Fruit fly (Drosophila melanogaster) whole organism, embryonic: Measurements from ENCODE around the gene Tep1.

Source experiments
- Atf6 ChIP-seq: fragments of 200-800 bp; sonication (Bioruptor generic); IDR thresholded peaks from 2 replicates; pipeline ENCODE4 v1.3.6; 2022; ENCODE audit warnings: missing biosample characterization, missing genetic modification characterization
- Bgb ChIP-seq: fragments of 200-800 bp; sonication (Bioruptor generic); IDR thresholded peaks from 2 replicates; pipeline ENCODE4 v1.3.6; 2022; ENCODE audit warnings: missing biosample characterization, missing genetic modification characterization; ENCODE audit not compliant: partially characterized antibody
- CG10274 ChIP-seq: fragments of 200-800 bp; sonication (Bioruptor generic); optimal IDR thresholded peaks from 3 replicates; lab custom pipeline; 2017; ENCODE audit warnings: missing biosample characterization, mild to moderate bottlenecking, missing genetic modification characterization
- CG10543 ChIP-seq: fragments of 200-800 bp; sonication (Bioruptor generic); optimal IDR thresholded peaks from 3 replicates; lab custom pipeline; 2017; ENCODE audit warnings: missing biosample characterization, mild to moderate bottlenecking, missing genetic modification characterization, moderate library complexity
- CG12659 ChIP-seq: fragments of 200-800 bp; sonication (Bioruptor generic); optimal IDR thresholded peaks from 3 replicates; lab custom pipeline; 2017; ENCODE audit warnings: mild to moderate bottlenecking, missing biosample characterization, missing genetic modification reagents, missing genetic modification characterization
- CG13624 ChIP-seq: fragments of 200-800 bp; sonication (Bioruptor generic); optimal IDR thresholded peaks from 2 replicates; lab custom pipeline; 2016; ENCODE audit warnings: missing biosample characterization, missing genetic modification characterization
- CG15073 ChIP-seq: fragments of 200-800 bp; sonication (Bioruptor generic); optimal IDR thresholded peaks from 2 replicates; lab custom pipeline; 2016; ENCODE audit warnings: missing biosample characterization, missing genetic modification characterization
- CG1602 ChIP-seq: fragments of 200-800 bp; sonication (Bioruptor generic); optimal IDR thresholded peaks from 3 replicates; lab custom pipeline; 2016; ENCODE audit warnings: missing biosample characterization, missing genetic modification characterization
- CG18011 ChIP-seq: fragments of 200-800 bp; sonication (Bioruptor generic); optimal IDR thresholded peaks from 2 replicates; lab custom pipeline; 2017; ENCODE audit warnings: missing biosample characterization, missing genetic modification characterization, mild to moderate bottlenecking, moderate library complexity, missing genotype
- CG18476 ChIP-seq: fragments of 200-800 bp; sonication (Bioruptor generic); optimal IDR thresholded peaks from 2 replicates; lab custom pipeline; 2016; ENCODE audit warnings: missing biosample characterization, mild to moderate bottlenecking, missing genetic modification characterization
- CG2120 ChIP-seq: fragments of 200-800 bp; sonication (Bioruptor generic); optimal IDR thresholded peaks from 3 replicates; lab custom pipeline; 2016; ENCODE audit warnings: missing biosample characterization, missing genetic modification characterization
- CG31224 ChIP-seq: fragments of 200-800 bp; sonication (Bioruptor generic); IDR thresholded peaks from 2 replicates; pipeline ENCODE4 v1.3.6; 2022; ENCODE audit warnings: missing biosample characterization, missing genetic modification characterization
- CG6272 ChIP-seq: fragments of 200-800 bp; sonication (Bioruptor generic); IDR thresholded peaks from 2 replicates; pipeline ENCODE4 v1.3.6; 2022; ENCODE audit warnings: missing biosample characterization, missing genetic modification characterization
- CG6765 ChIP-seq: fragments of 200-800 bp; sonication (Bioruptor generic); optimal IDR thresholded peaks from 3 replicates; lab custom pipeline; 2017; ENCODE audit warnings: missing biosample characterization, mild to moderate bottlenecking, missing genetic modification characterization
- CG6791 ChIP-seq: fragments of 200-800 bp; sonication (Bioruptor generic); IDR thresholded peaks from 3 replicates; pipeline ENCODE4 v1.3.6; 2022; ENCODE audit warnings: missing biosample characterization, missing genetic modification characterization; ENCODE audit not compliant: partially characterized antibody
- CG6813 ChIP-seq: fragments of 200-800 bp; sonication (Bioruptor generic); optimal IDR thresholded peaks from 2 replicates; lab custom pipeline; 2017; ENCODE audit warnings: missing biosample characterization, missing genetic modification characterization, mild to moderate bottlenecking, moderate library complexity, missing genetic modification reagents
- CG7271 ChIP-seq: fragments of 200-800 bp; sonication (Bioruptor generic); optimal IDR thresholded peaks from 2 replicates; lab custom pipeline; 2018; ENCODE audit warnings: missing biosample characterization, mild to moderate bottlenecking, missing genetic modification characterization, moderate library complexity
- CG7745 ChIP-seq: fragments of 200-800 bp; sonication (Bioruptor generic); optimal IDR thresholded peaks from 2 replicates; lab custom pipeline; 2018; ENCODE audit warnings: missing biosample characterization, mild to moderate bottlenecking, missing genetic modification characterization, moderate library complexity
- CG7839 ChIP-seq: fragments of 200-800 bp; sonication (Bioruptor generic); optimal IDR thresholded peaks from 3 replicates; lab custom pipeline; 2018; ENCODE audit warnings: missing biosample characterization, mild to moderate bottlenecking, missing genetic modification characterization, moderate library complexity
- CHES-1-like ChIP-seq: fragments of 200-800 bp; sonication (Bioruptor generic); optimal IDR thresholded peaks from 2 replicates; lab custom pipeline; 2016; ENCODE audit warnings: missing biosample characterization, missing genetic modification characterization
- CoRest ChIP-seq: fragments of 200-800 bp; sonication (Bioruptor generic); optimal IDR thresholded peaks from 3 replicates; lab custom pipeline; 2018; ENCODE audit warnings: missing biosample characterization, mild to moderate bottlenecking, missing genetic modification characterization, moderate library complexity
- D19A ChIP-seq: fragments of 200-800 bp; optimal IDR thresholded peaks from 3 replicates; lab custom pipeline; 2019; ENCODE audit warnings: missing biosample characterization, mild to moderate bottlenecking, missing genetic modification characterization, moderate library complexity
- Dbx ChIP-seq: fragments of 200-800 bp; sonication (Bioruptor generic); IDR thresholded peaks from 3 replicates; pipeline ENCODE4 v1.3.6; 2022; ENCODE audit warnings: missing biosample characterization, missing genetic modification characterization
- Deaf1 ChIP-seq: fragments of 200-800 bp; optimal IDR thresholded peaks from 3 replicates; lab custom pipeline; 2019; ENCODE audit warnings: missing biosample characterization, mild to moderate bottlenecking, missing genetic modification characterization, moderate library complexity
- Fer1 ChIP-seq: fragments of 200-800 bp; sonication (Bioruptor generic); optimal IDR thresholded peaks from 2 replicates; lab custom pipeline; 2017; ENCODE audit warnings: missing biosample characterization, mild to moderate bottlenecking, missing genetic modification characterization
- HLHmδ ChIP-seq: fragments of 200-800 bp; sonication (Bioruptor generic); optimal IDR thresholded peaks from 2 replicates; lab custom pipeline; 2018; ENCODE audit warnings: missing biosample characterization, mild to moderate bottlenecking, missing genetic modification characterization, moderate library complexity
- Hr78 ChIP-seq, 2 experiments: fragments of 200-800 bp in 1 of 2; fragments of >200 bp in 1 of 2; sonication (Bioruptor generic) in 1 of 2; optimal IDR thresholded peaks; 2 replicates each; lab custom pipeline; 2017 to 2019; ENCODE audit warnings: missing biosample characterization in 2 of 2, missing genetic modification characterization in 2 of 2, mild to moderate bottlenecking in 1 of 2, moderate library complexity in 1 of 2
- Med ChIP-seq: fragments of 200-800 bp; sonication (Bioruptor generic); peaks from one replicate; lab custom pipeline; 2016; ENCODE audit warnings: missing biosample characterization, missing genetic modification characterization, mild to moderate bottlenecking, inconsistent platforms, moderate library complexity
- Opbp ChIP-seq: fragments of 200-800 bp; sonication (Bioruptor generic); IDR thresholded peaks from 3 replicates; pipeline ENCODE4 v1.3.6; 2022; ENCODE audit warnings: missing biosample characterization, missing genetic modification characterization; ENCODE audit not compliant: partially characterized antibody
- Poxn ChIP-seq: fragments of 200-800 bp; sonication (Bioruptor generic); IDR thresholded peaks from 2 replicates; pipeline ENCODE4 v1.3.6; 2022; ENCODE audit warnings: missing biosample characterization, missing genetic modification characterization
- abd-A ChIP-seq: fragments of 200-800 bp; sonication (Bioruptor generic); optimal IDR thresholded peaks from 3 replicates; lab custom pipeline; 2019; ENCODE audit warnings: missing biosample characterization, mild to moderate bottlenecking, missing genetic modification characterization, moderate library complexity
- ase ChIP-seq: fragments of 200-800 bp; sonication (Bioruptor generic); IDR thresholded peaks from 3 replicates; pipeline ENCODE4 v1.3.6; 2022; ENCODE audit warnings: missing biosample characterization, missing genetic modification characterization
- bab2 ChIP-seq: fragments of 200-800 bp; sonication (Bioruptor generic); optimal IDR thresholded peaks from 2 replicates; lab custom pipeline; 2016; ENCODE audit warnings: missing biosample characterization, missing genetic modification characterization
- bbx ChIP-seq: fragments of 200-800 bp; sonication (Bioruptor generic); IDR thresholded peaks from 2 replicates; pipeline ENCODE4 v1.3.6; 2022; ENCODE audit warnings: missing biosample characterization, missing genetic modification characterization; ENCODE audit not compliant: partially characterized antibody
- btn ChIP-seq: fragments of 200-800 bp; sonication (Bioruptor generic); optimal IDR thresholded peaks from 2 replicates; lab custom pipeline; 2016; ENCODE audit warnings: missing biosample characterization, missing genetic modification characterization
- caup ChIP-seq: fragments of 200-800 bp; sonication (Bioruptor generic); optimal IDR thresholded peaks from 3 replicates; lab custom pipeline; 2017; ENCODE audit warnings: missing biosample characterization, mild to moderate bottlenecking, missing genetic modification characterization, moderate library complexity; ENCODE audit not compliant: severe bottlenecking
- crol ChIP-seq: fragments of 200-800 bp; sonication (Bioruptor generic); IDR thresholded peaks from 2 replicates; pipeline ENCODE4 v1.3.6; 2022; ENCODE audit warnings: missing biosample characterization, missing genetic modification characterization
- dm ChIP-seq: fragments of 200-800 bp; sonication (Bioruptor generic); optimal IDR thresholded peaks from 3 replicates; lab custom pipeline; 2016; ENCODE audit warnings: missing biosample characterization, missing genetic modification characterization
- gsb ChIP-seq: fragments of 200-800 bp; sonication (Bioruptor generic); IDR thresholded peaks from 2 replicates; pipeline ENCODE4 v1.3.6; 2022; ENCODE audit warnings: missing biosample characterization, missing genetic modification characterization
- her ChIP-seq: fragments of 200-800 bp; sonication (Bioruptor generic); optimal IDR thresholded peaks from 2 replicates; lab custom pipeline; 2016; ENCODE audit warnings: missing biosample characterization, missing genetic modification characterization
- ind ChIP-seq: fragments of 200-800 bp; sonication (Bioruptor generic); optimal IDR thresholded peaks from 3 replicates; lab custom pipeline; 2016; ENCODE audit warnings: missing biosample characterization, missing genetic modification characterization
- kni ChIP-seq: fragments of 200-800 bp; sonication (Bioruptor generic); optimal IDR thresholded peaks from 3 replicates; lab custom pipeline; 2017; ENCODE audit warnings: mild to moderate bottlenecking, missing biosample characterization, missing genetic modification reagents, missing genetic modification characterization
- nerfin-2 ChIP-seq: fragments of 200-800 bp; sonication (Bioruptor generic); IDR thresholded peaks from 2 replicates; pipeline ENCODE4 v1.3.6; 2022; ENCODE audit warnings: missing biosample characterization, missing genetic modification characterization; ENCODE audit not compliant: partially characterized antibody
- otp ChIP-seq: fragments of 200-800 bp; sonication (Bioruptor generic); IDR thresholded peaks from 3 replicates; pipeline ENCODE4, ENCODE4 v1.3.6; 2022; ENCODE audit warnings: missing biosample characterization, missing genetic modification characterization
- p53 ChIP-seq: fragments of 200-800 bp; sonication (Bioruptor generic); optimal IDR thresholded peaks from 2 replicates; lab custom pipeline; 2016; ENCODE audit warnings: missing biosample characterization, missing genetic modification characterization
- pros ChIP-seq: fragments of 200-800 bp; sonication (Bioruptor generic); optimal IDR thresholded peaks from 3 replicates; lab custom pipeline; 2019; ENCODE audit warnings: missing biosample characterization, mild to moderate bottlenecking, missing genetic modification characterization, moderate library complexity
- salm ChIP-seq: fragments of 200-800 bp; sonication (Bioruptor generic); optimal IDR thresholded peaks from 2 replicates; lab custom pipeline; 2018; ENCODE audit warnings: missing biosample characterization, mild to moderate bottlenecking, missing genetic modification characterization
- twi ChIP-seq: fragments of 200-800 bp; optimal IDR thresholded peaks from 2 replicates; lab custom pipeline; 2019; ENCODE audit warnings: missing biosample characterization, mild to moderate bottlenecking, missing genetic modification characterization, moderate library complexity
- z ChIP-seq: fragments of 200-800 bp; sonication (Bioruptor generic); IDR thresholded peaks from 3 replicates; pipeline ENCODE4 v1.3.6; 2022; ENCODE audit warnings: missing biosample characterization, missing genetic modification characterization
- zf30C ChIP-seq: fragments of 200-800 bp; sonication (Bioruptor generic); optimal IDR thresholded peaks from 3 replicates; lab custom pipeline; 2018; ENCODE audit warnings: missing biosample characterization, mild to moderate bottlenecking, missing genetic modification characterization

The Tep1 gene

DNA sequence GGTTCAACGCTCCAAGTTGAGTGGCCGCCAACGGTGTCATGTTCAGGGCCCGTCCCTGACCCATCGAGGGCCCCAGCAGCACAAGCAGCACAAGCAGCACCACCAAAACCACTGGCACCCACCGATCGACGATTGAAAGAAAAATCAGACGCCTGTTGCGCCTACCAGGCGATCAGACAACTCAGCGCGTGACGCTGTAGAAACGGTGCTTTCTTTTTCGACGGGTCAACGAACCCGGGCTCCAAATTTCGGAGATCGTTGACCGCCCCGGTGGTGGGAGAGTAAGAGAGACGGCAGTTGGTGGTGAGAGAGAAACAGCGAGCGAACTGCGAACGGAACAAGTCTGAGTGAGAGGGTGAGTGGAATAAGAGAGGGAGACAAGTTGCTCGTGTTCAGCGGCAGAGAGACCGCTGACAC, 18.0 kb upstream of the Tep1 start (continued):
- no peak for TF ChIP-seq Fer1 (GFP tag; lab: Kevin White, UChicago)
- TF ChIP-seq kni (GFP tag; lab: Kevin White, UChicago), result peak; percentile 92
- no peak for TF ChIP-seq her (GFP tag; lab: Kevin White, UChicago)
- no peak for TF ChIP-seq Dbx (GFP tag; lab: Robert Waterston, UW)
- TF ChIP-seq Hr78 (GFP tag; optimal IDR thresholded peaks at IDR 0.05; lab: Kevin White, UChicago), result peak in 1 of 2 experiments; percentile 99
- TF ChIP-seq bab2 (GFP tag; lab: Kevin White, UChicago), result no peak
- TF ChIP-seq CG1602, result no peak
- TF ChIP-seq p53, result no peak
- TF ChIP-seq CG6813 (GFP tag; lab: Kevin White, UChicago), result no peak
- TF ChIP-seq abd-A, result peak; percentile 80
- TF ChIP-seq zf30C (GFP tag; lab: Kevin White, UChicago), result no peak
- no peak for TF ChIP-seq ase (GFP tag; lab: Robert Waterston, UW)
- TF ChIP-seq CG7839 (tag; lab: Kevin White, UChicago), result no peak
- TF ChIP-seq btn, result no peak
- TF ChIP-seq CG10274 (GFP tag; lab: Kevin White, UChicago), result no peak
- TF ChIP-seq CG6791, result 0 out of 3 replicates have a peak, but pooled peaks have one; percentile 42
- TF ChIP-seq Poxn (GFP tag; lab: Robert Waterston, UW), result no peak
- TF ChIP-seq Med (GFP tag; lab: Kevin White, UChicago), result peak; percentile 47
- peak; percentile 52 for TF ChIP-seq HLHmδ
- TF ChIP-seq CoRest, result no peak
- no peak for TF ChIP-seq CG7745 (tag; lab: Kevin White, UChicago)
- no peak for TF ChIP-seq CG6765 (GFP tag; lab: Kevin White, UChicago)
- 0 out of 3 replicates have a peak, but pooled peaks have one; percentile 44 for TF ChIP-seq Opbp
- no peak for TF ChIP-seq CG2120 (GFP tag; lab: Kevin White, UChicago)
- no peak for TF ChIP-seq CG12659 (GFP tag; lab: Kevin White, UChicago)
- peak; percentile 79 for TF ChIP-seq CG10543
- TF ChIP-seq otp (GFP tag; lab: Robert Waterston, UW), result no peak
- TF ChIP-seq CG6272 (GFP tag; lab: Robert Waterston, UW), result no peak
- peak; percentile 68; the same call in 1 of the 2 replicates for TF ChIP-seq Bgb (GFP tag; lab: Robert Waterston, UW)
- no peak for TF ChIP-seq CG13624 (GFP tag; lab: Kevin White, UChicago)
- TF ChIP-seq CHES-1-like (GFP tag; lab: Kevin White, UChicago), result no peak
- TF ChIP-seq Deaf1 (tag; lab: Kevin White, UChicago), result no peak
- TF ChIP-seq CG15073 (GFP tag; lab: Kevin White, UChicago), result no peak
- peak; percentile 5 for TF ChIP-seq pros (GFP tag; lab: Kevin White, UChicago)
- TF ChIP-seq gsb, result no peak
- TF ChIP-seq caup, result no peak
- TF ChIP-seq CG7271 (tag; lab: Kevin White, UChicago), result no peak
- TF ChIP-seq CG18011 (GFP tag; lab: Kevin White, UChicago), result no peak
- TF ChIP-seq salm (tag; lab: Kevin White, UChicago), result no peak
- TF ChIP-seq crol (GFP tag; lab: Robert Waterston, UW), result peak; percentile 91
- TF ChIP-seq D19A (tag; lab: Kevin White, UChicago), result no peak
- no peak for TF ChIP-seq twi (tag; lab: Kevin White, UChicago)
- no peak for TF ChIP-seq CG18476 (GFP tag; lab: Kevin White, UChicago)
- TF ChIP-seq dm, result no peak
- peak; percentile 73 for TF ChIP-seq bbx (GFP tag; lab: Robert Waterston, UW)
- peak; percentile 100 for TF ChIP-seq CG31224 (GFP tag; lab: Robert Waterston, UW)
- TF ChIP-seq nerfin-2, result peak; percentile 8; the same call in 1 of the 2 replicates
- TF ChIP-seq Atf6 (GFP tag; lab: Robert Waterston, UW), result no peak
- peak; percentile 85; the same call in 2 of the 3 replicates for TF ChIP-seq z (GFP tag; lab: Robert Waterston, UW)
- TF ChIP-seq ind (GFP tag; lab: Kevin White, UChicago), result no peak
